Worm (Caenorhabditis elegans): ENCODE results near the gene Y37E11B.5.

Y37E11B.5 gene

DNA sequence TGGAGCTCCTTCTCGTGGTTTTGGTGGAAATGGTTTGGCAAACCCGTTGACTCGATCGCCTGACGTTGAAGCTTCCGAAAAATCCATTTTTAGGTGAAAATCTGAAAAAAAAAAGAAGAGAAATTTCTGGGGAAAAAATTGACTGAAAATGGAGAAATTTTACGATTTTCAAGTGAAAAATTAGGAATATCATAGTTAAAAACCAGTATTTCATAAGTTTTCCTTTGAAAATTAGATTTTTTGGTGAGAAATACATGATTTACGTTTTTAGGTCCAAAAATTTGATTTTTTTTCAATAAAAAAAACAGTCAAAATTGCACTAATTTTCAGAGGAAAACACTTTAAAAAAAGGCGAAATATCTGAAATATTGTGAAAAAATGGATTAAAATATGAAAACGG is 4.8 kb downstream of the Y37E11B.5 start, which contains the start of gene taf-2:
TSS of gene taf-2 (minus strand) at position 101 of the 400 bp plus-strand sequence.
- no peak for TF ChIP-seq B0336.3 (GFP tag; IDR thresholded peaks at IDR 0.05)
- TF ChIP-seq ceh-58 (GFP tag; IDR thresholded peaks at IDR 0.05), result no peak
- no peak for TF ChIP-seq mes-4 (tag; optimal IDR thresholded peaks at IDR 0.05)

DNA sequence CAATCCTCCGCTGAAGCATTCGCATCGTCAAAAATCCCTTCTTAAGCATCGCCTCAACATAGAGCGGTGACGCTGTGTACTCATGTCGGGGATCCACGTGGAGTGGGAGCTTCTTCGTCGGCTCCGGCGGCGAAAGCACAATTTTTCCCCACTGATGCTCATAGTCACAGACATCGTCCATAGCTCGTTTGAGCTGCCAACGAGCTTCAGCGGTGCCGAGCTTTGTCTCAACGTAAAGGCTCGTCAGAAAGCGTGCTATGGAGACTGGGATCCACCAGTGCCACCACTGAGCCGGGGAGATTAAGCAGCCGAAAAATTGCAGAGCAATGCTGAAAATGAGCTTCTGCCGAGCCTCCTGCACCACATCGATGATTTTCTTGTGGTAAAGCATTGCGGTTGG is 7.5 kb downstream of the Y37E11B.5 start:
- peak; percentile 70 for TF ChIP-seq zfh-2 (GFP tag; conservative IDR thresholded peaks at IDR 0.05)
- no peak for TF ChIP-seq sea-2 (GFP tag; IDR thresholded peaks at IDR 0.05)

DNA sequence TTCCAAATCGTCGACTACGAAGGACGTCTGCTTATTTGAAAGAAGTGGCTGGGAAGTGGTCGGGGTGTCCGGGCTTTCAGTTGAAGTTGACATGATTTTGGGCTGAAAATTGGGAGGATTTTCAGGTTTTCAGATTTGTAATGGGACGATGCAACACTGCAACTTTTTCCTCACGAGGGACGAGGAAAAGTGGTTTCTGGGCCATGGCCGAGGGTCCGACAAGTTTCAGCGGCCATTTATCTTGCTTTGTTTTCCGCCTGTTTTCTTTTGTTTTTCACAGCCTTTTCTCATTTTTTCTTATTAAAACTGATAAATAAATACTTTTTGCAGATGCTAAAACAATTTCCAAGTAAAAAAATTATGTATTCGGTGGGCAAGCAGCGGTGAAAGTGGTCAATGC is 15.5 kb downstream of the Y37E11B.5 start, which contains the start of gene blos-7:
TSS of gene blos-7 (minus strand) at position 101 of the 400 bp plus-strand sequence.
- 0 out of 2 replicates have a peak, but pooled peaks have one; percentile 9 for TF ChIP-seq dox-1 (GFP tag; IDR thresholded peaks at IDR 0.05)

DNA sequence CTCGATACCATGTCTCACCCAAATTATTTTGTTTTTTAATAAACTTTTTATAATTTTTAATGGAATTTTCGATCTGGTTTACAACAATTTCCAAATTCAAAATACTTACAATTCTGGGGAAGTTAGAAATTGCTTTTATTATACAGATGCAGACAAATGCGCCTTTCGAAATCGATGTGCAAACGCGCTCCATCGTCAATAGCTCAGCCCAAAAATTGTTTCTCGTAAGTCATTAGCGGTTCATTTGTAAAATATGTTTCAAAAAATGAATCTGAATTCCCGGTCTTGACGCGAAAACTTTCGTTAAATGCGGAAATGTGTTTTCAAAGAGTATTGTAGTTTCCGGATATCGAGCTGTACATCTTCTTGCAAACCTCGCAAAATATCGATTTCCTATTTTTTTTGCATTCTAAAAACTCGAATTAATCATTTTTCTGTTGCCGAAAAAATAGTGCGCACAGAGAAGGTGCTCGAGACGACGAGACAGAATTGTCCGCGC is 18.8 kb downstream of the Y37E11B.5 start, which contains the start of gene Y37E11B.1:
TSS of gene Y37E11B.1 (plus strand) at position 145 of the 499 bp plus-strand sequence.
- TF ChIP-seq mcd-1 (GFP tag; IDR thresholded peaks at IDR 0.05), result peak; percentile 56
- TF ChIP-seq sdz-38 (tag; optimal IDR thresholded peaks at IDR 0.05), result no peak
- TF ChIP-seq egrh-3 (GFP tag; IDR thresholded peaks at IDR 0.05), result no peak
- TF ChIP-seq lag-1 (GFP tag; IDR thresholded peaks at IDR 0.05), result no peak
- no peak for TF ChIP-seq mel-28 (tag; optimal IDR thresholded peaks at IDR 0.05; ENCODE audit: borderline replicate concordance)
- no peak for TF ChIP-seq tbp1 (GFP tag; optimal IDR thresholded peaks at IDR 0.05)
- TF ChIP-seq snpc-3.4 (tag; optimal IDR thresholded peaks at IDR 0.05), result no peak

DNA sequence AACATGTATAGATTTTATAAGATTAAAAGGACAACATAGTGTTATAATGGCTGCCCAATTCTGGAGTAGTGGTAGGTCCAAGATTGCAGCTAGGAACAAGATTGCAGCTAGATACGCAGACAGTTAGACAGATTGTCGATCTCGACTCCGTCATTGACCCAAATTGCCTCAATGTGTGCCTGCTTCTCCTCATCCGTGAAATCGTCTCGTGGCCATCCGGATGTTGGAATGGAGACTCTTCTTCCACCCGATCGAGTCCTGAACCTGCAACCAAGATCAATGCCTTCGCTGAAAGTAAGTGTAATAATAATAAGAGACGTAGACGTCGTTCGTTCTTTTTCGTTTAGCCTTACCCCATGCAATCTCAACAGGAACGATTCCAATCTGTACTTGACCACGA is 19.7 kb downstream of the Y37E11B.5 start:
- TF ChIP-seq hmg-1.2 (GFP tag; IDR thresholded peaks at IDR 0.05), result peak; percentile 43; the same call in 1 of the 2 replicates
- no peak for TF ChIP-seq ztf-6 (GFP tag; IDR thresholded peaks at IDR 0.05)

DNA sequence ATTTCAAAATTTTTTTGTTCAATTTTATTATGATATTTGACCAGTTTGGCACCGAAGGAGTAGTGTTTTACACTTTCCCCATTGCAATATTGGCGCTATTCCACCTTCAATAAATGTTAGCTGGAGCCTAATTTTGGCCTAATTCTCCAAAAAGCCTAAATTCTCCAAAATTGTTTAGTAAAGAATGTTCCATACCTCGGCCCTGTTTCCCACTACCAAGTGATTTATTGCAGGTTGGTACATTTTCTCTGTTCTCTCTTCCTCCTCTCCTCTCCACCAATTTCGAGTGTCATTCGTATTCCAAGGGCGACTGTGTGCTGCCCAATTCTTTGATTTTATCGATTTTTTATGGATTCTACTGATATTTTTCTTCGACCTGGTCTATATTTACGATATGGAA is 20.2 kb downstream of the Y37E11B.5 start, which contains the start of gene Y37E11B.2:
TSS of gene Y37E11B.2 (plus strand) at position 301 of the 400 bp plus-strand sequence.
- TF ChIP-seq dox-1 (GFP tag; IDR thresholded peaks at IDR 0.05) (no peak), sptf-2 (GFP tag; optimal IDR thresholded peaks at IDR 0.05) (no peak), F22D6.2 (tag; optimal IDR thresholded peaks at IDR 0.05) (no peak), lsl-1 (GFP tag; optimal IDR thresholded peaks at IDR 0.05) (no peak), madf-10 (tag; optimal IDR thresholded peaks at IDR 0.05) (no peak), tbp1 (GFP tag; optimal IDR thresholded peaks at IDR 0.05) (no peak), attf-6 (GFP tag; IDR thresholded peaks at IDR 0.05) (no peak), T26A5.8 (tag; optimal IDR thresholded peaks at IDR 0.05) (no peak), mes-4 (tag; optimal IDR thresholded peaks at IDR 0.05) (no peak), sea-2 (GFP tag; IDR thresholded peaks at IDR 0.05) (no peak), snpc-1.1 (tag; optimal IDR thresholded peaks at IDR 0.05; ENCODE audit: insufficient read depth) (no peak), ztf-26 (tag; optimal IDR thresholded peaks at IDR 0.05) (no peak)

DNA sequence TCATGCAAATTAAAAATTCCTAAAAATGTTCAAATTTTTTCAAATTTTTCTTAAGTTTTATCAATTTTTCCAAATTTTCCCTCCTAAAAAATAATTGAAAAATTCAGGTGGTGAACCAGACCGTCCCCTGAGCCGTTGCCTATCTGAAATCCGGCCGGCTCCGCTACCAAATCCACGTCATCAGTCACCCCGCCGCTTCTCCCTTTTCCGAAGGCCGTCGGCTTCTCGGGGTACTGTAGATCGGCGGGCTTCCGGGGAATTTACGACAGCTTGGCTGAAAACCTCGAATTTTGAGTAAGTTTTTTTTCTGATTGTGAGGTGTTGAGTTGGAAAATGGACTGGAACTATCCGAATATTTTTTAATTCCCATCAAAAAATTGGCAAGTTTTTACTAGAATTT is 27.7 kb downstream of the Y37E11B.5 start:
- TF ChIP-seq die-1 (tag; optimal IDR thresholded peaks at IDR 0.05) (no peak), zfh-2 (GFP tag; conservative IDR thresholded peaks at IDR 0.05) (peak; percentile 66), ztf-3 (GFP tag; optimal IDR thresholded peaks at IDR 0.05) (no peak)

DNA sequence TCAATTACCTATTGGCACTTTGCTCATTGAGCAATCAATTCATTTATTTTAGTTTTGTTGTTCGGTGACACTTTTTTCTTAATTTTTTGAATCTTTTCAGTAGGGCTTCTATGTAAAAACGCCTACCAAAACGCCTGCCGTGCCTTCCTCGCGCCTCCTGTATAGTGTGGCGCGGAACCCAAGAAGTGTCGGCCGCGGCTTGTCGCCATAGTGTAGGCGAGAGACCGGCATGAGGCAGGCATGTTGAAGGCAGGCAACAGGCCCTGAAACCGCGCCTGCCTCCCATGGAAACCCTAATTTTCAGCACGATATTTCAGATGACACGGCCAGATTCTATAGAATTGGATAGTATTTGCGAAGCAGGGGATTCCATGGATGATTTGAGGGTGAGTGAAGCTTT is 29.7 kb downstream of the Y37E11B.5 start, which contains the start of gene otpl-1:
TSS of gene otpl-1 (plus strand) at position 372 of the 400 bp plus-strand sequence.
- TF ChIP-seq snpc-4 (GFP tag; optimal IDR thresholded peaks at IDR 0.05) (peak; percentile 3), snpc-4 (tag; optimal IDR thresholded peaks at IDR 0.05) (peak in 3 of 4 experiments; percentile 27 to 85 (median 70)), unc-62 (GFP tag; optimal IDR thresholded peaks at IDR 0.05) (no peak), F37B4.10 (GFP tag; IDR thresholded peaks at IDR 0.05) (0 out of 2 replicates have a peak, but pooled peaks have one; percentile 25), zfh-2 (GFP tag; conservative IDR thresholded peaks at IDR 0.05) (peak; percentile 71)
